Fruit fly (Drosophila melanogaster) whole organism, prepupa: ENCODE results near the gene Rca1.

Experiments
- CG1621 ChIP-seq: fragments of 200-800 bp; sonication (Bioruptor generic); optimal IDR thresholded peaks from 3 replicates; lab custom pipeline; 2018; ENCODE audit warnings: missing biosample characterization, mild to moderate bottlenecking, missing genetic modification characterization
- CG6792 ChIP-seq: fragments of 200-800 bp; sonication (Bioruptor generic); optimal IDR thresholded peaks from 3 replicates; lab custom pipeline; 2016; ENCODE audit warnings: missing biosample characterization, missing genetic modification characterization
- CG9139 ChIP-seq: fragments of 200-800 bp; sonication (Bioruptor generic); optimal IDR thresholded peaks from 3 replicates; lab custom pipeline; 2017; ENCODE audit warnings: missing biosample characterization, mild to moderate bottlenecking, missing genetic modification characterization
- Eip75B ChIP-seq: fragments of 200-800 bp; sonication (Bioruptor generic); optimal IDR thresholded peaks from 3 replicates; lab custom pipeline; 2016; ENCODE audit warnings: missing biosample characterization, missing genetic modification characterization
- Lpt ChIP-seq: fragments of 200-800 bp; sonication (Bioruptor generic); optimal IDR thresholded peaks from 3 replicates; lab custom pipeline; 2016; ENCODE audit warnings: missing biosample characterization, missing genetic modification characterization
- OdsH ChIP-seq: fragments of 200-800 bp; sonication (Bioruptor generic); optimal IDR thresholded peaks from 3 replicates; lab custom pipeline; 2016; ENCODE audit warnings: missing biosample characterization, missing genetic modification characterization
- cyc ChIP-seq: fragments of 200-800 bp; sonication (Bioruptor generic); optimal IDR thresholded peaks from 3 replicates; lab custom pipeline; 2016; ENCODE audit warnings: missing biosample characterization, missing genetic modification characterization
- fkh ChIP-seq: fragments of 200-800 bp; sonication (Bioruptor generic); optimal IDR thresholded peaks from 3 replicates; lab custom pipeline; 2017; ENCODE audit warnings: missing biosample characterization, mild to moderate bottlenecking, missing genetic modification characterization, moderate library complexity
- net ChIP-seq: fragments of 200-800 bp; sonication (Bioruptor generic); optimal IDR thresholded peaks from 3 replicates; lab custom pipeline; 2016; ENCODE audit warnings: missing biosample characterization, missing genetic modification characterization

dm6 chr2L:6853917-6854316 is 1.8 kb downstream of the Rca1 start:
- TF ChIP-seq cyc (GFP tag; lab: Kevin White, UChicago) (no peak), Eip75B (GFP tag; lab: Kevin White, UChicago) (no peak), CG6792 (GFP tag; lab: Kevin White, UChicago) (no peak), Lpt (GFP tag; lab: Kevin White, UChicago) (no peak), CG9139 (no peak), fkh (GFP tag; lab: Kevin White, UChicago) (no peak), CG1621 (tag; lab: Kevin White, UChicago) (peak; percentile 100), OdsH (GFP tag; lab: Kevin White, UChicago) (no peak), net (GFP tag; lab: Kevin White, UChicago) (no peak)
